Fruit fly (Drosophila melanogaster) whole organism, embryonic: Measurements from ENCODE around the gene foxo.

Experiments
- Atf3 ChIP-seq: fragments of 200-800 bp; sonication (Bioruptor generic); optimal IDR thresholded peaks from 3 replicates; lab custom pipeline; 2016; ENCODE audit warnings: missing biosample characterization, missing genetic modification characterization
- BEAF-32 ChIP-seq: fragments of 200-800 bp; sonication (Bioruptor generic); optimal IDR thresholded peaks from 3 replicates; lab custom pipeline; 2017; ENCODE audit warnings: missing biosample characterization, missing genetic modification characterization, mild to moderate bottlenecking, moderate library complexity, missing genetic modification reagents
- CG11247 ChIP-seq: fragments of 200-800 bp; sonication (Bioruptor generic); IDR thresholded peaks from 2 replicates; pipeline ENCODE4 v1.3.6; 2022; ENCODE audit warnings: missing biosample characterization, missing genetic modification characterization
- CG13424 ChIP-seq: fragments of 200-800 bp; sonication (Bioruptor generic); optimal IDR thresholded peaks from 2 replicates; lab custom pipeline; 2019; ENCODE audit warnings: missing biosample characterization, mild to moderate bottlenecking, missing genetic modification characterization, moderate library complexity
- CG14441 ChIP-seq: fragments of 200-800 bp; sonication (Bioruptor generic); IDR thresholded peaks from 2 replicates; pipeline ENCODE4 v1.3.6; 2022; ENCODE audit warnings: missing biosample characterization, missing genetic modification characterization
- CG15601 ChIP-seq: fragments of 200-800 bp; sonication (Bioruptor generic); optimal IDR thresholded peaks from 3 replicates; lab custom pipeline; 2019; ENCODE audit warnings: missing biosample characterization, mild to moderate bottlenecking, missing genetic modification characterization, moderate library complexity
- CG17328 ChIP-seq: fragments of 200-800 bp; sonication (Bioruptor generic); IDR thresholded peaks from 2 replicates; pipeline ENCODE4 v1.3.6; 2022; ENCODE audit warnings: missing biosample characterization, missing genetic modification characterization
- CG1792 ChIP-seq: fragments of 200-800 bp; sonication (Bioruptor generic); optimal IDR thresholded peaks from 2 replicates; lab custom pipeline; 2016; ENCODE audit warnings: missing biosample characterization, missing genetic modification characterization
- CG18599 ChIP-seq: fragments of 200-800 bp; sonication (Bioruptor generic); optimal IDR thresholded peaks from 3 replicates; lab custom pipeline; 2017; ENCODE audit warnings: missing biosample characterization, missing genetic modification characterization, mild to moderate bottlenecking, moderate library complexity, missing genetic modification reagents
- CG18764 ChIP-seq: fragments of 200-800 bp; sonication (Bioruptor generic); optimal IDR thresholded peaks from 3 replicates; lab custom pipeline; 2016; ENCODE audit warnings: missing biosample characterization, missing genetic modification characterization
- CG2120 ChIP-seq: fragments of 200-800 bp; sonication (Bioruptor generic); optimal IDR thresholded peaks from 3 replicates; lab custom pipeline; 2016; ENCODE audit warnings: missing biosample characterization, missing genetic modification characterization
- CG2875 ChIP-seq: fragments of 200-800 bp; sonication (Bioruptor generic); optimal IDR thresholded peaks from 2 replicates; lab custom pipeline; 2017; ENCODE audit warnings: missing biosample characterization, mild to moderate bottlenecking, missing genetic modification characterization, missing genetic modification reagents
- CG3281 ChIP-seq: fragments of 200-800 bp; sonication (Bioruptor generic); optimal IDR thresholded peaks from 3 replicates; lab custom pipeline; 2017; ENCODE audit warnings: missing biosample characterization, mild to moderate bottlenecking, missing genetic modification characterization
- CG3726 ChIP-seq: fragments of 200-800 bp; sonication (Bioruptor generic); IDR thresholded peaks from 3 replicates; pipeline ENCODE4, ENCODE4 v1.3.6; 2022; ENCODE audit warnings: missing biosample characterization, missing genetic modification characterization
- CG4328 ChIP-seq: fragments of 200-800 bp; sonication (Bioruptor generic); optimal IDR thresholded peaks from 3 replicates; lab custom pipeline; 2017; ENCODE audit warnings: missing biosample characterization, missing genetic modification reagents, missing genetic modification characterization
- CG43689 ChIP-seq: fragments of 200-800 bp; sonication (Bioruptor generic); IDR thresholded peaks from 2 replicates; pipeline ENCODE4 v1.3.6; 2022; ENCODE audit warnings: missing biosample characterization, missing genetic modification characterization
- CG5953 ChIP-seq: fragments of 200-800 bp; sonication (Bioruptor generic); IDR thresholded peaks from 2 replicates; pipeline ENCODE4 v1.3.6; 2022; ENCODE audit warnings: missing biosample characterization, missing genetic modification characterization
- CrebB ChIP-seq: fragments of 200-800 bp; sonication (Bioruptor generic); optimal IDR thresholded peaks from 3 replicates; lab custom pipeline; 2018; ENCODE audit warnings: missing biosample characterization, mild to moderate bottlenecking, missing genetic modification characterization
- D ChIP-seq, 2 experiments: fragments of 200-800 bp in 1 of 2; fragments of >200 bp in 1 of 2; sonication (Bioruptor generic) in 1 of 2; optimal IDR thresholded peaks; 2 replicates in 1 of 2; 3 replicates in 1 of 2; lab custom pipeline; 2017; ENCODE audit warnings: mild to moderate bottlenecking in 1 of 2, missing biosample characterization in 1 of 2, missing genetic modification characterization in 1 of 2, missing genetic modification reagents in 1 of 2
- ERR ChIP-seq: fragments of 200-800 bp; sonication (Bioruptor generic); optimal IDR thresholded peaks from 2 replicates; lab custom pipeline; 2016; ENCODE audit warnings: missing biosample characterization, missing genetic modification characterization
- Hey ChIP-seq: fragments of 200-800 bp; sonication (Bioruptor generic); optimal IDR thresholded peaks from 3 replicates; lab custom pipeline; 2018; ENCODE audit warnings: missing biosample characterization, mild to moderate bottlenecking, missing genetic modification characterization
- Med ChIP-seq: fragments of 200-800 bp; sonication (Bioruptor generic); peaks from one replicate; lab custom pipeline; 2016; ENCODE audit warnings: missing biosample characterization, missing genetic modification characterization, mild to moderate bottlenecking, inconsistent platforms, moderate library complexity
- Ptx1 ChIP-seq: fragments of 200-800 bp; sonication (Bioruptor generic); IDR thresholded peaks from 2 replicates; pipeline ENCODE4 v1.3.6; 2022; ENCODE audit warnings: missing biosample characterization, missing genetic modification characterization
- Scr ChIP-seq: fragments of 200-800 bp; sonication (Bioruptor generic); IDR thresholded peaks from 2 replicates; pipeline ENCODE4 v1.3.6; 2022; ENCODE audit warnings: missing biosample characterization, missing genetic modification characterization; ENCODE audit not compliant: partially characterized antibody
- Ssrp ChIP-seq: fragments of 200-800 bp; sonication (Bioruptor generic); optimal IDR thresholded peaks from 2 replicates; lab custom pipeline; 2018; ENCODE audit warnings: missing biosample characterization, mild to moderate bottlenecking, missing genetic modification characterization, moderate library complexity
- Tbp ChIP-seq: fragments of >200 bp; optimal IDR thresholded peaks from 2 replicates; lab custom pipeline; 2018; ENCODE audit warnings: missing biosample characterization, missing genetic modification characterization
- ac ChIP-seq: fragments of 200-800 bp; sonication (Bioruptor generic); optimal IDR thresholded peaks from 3 replicates; lab custom pipeline; 2017; ENCODE audit warnings: missing biosample characterization, mild to moderate bottlenecking, missing genetic modification characterization
- ato ChIP-seq: fragments of 200-800 bp; sonication (Bioruptor generic); IDR thresholded peaks from 2 replicates; pipeline ENCODE4 v1.3.6; 2022; ENCODE audit warnings: missing biosample characterization, missing genetic modification characterization; ENCODE audit not compliant: partially characterized antibody
- bcd ChIP-seq: fragments of 200-800 bp; sonication (Bioruptor generic); optimal IDR thresholded peaks from 2 replicates; lab custom pipeline; 2017; ENCODE audit warnings: missing biosample characterization, mild to moderate bottlenecking, missing genetic modification characterization
- cato ChIP-seq: fragments of 200-800 bp; sonication (Bioruptor generic); optimal IDR thresholded peaks from 2 replicates; lab custom pipeline; 2016; ENCODE audit warnings: missing biosample characterization, missing genetic modification characterization, borderline replicate concordance
- crc ChIP-seq: fragments of 200-800 bp; sonication (Bioruptor generic); optimal IDR thresholded peaks from 2 replicates; lab custom pipeline; 2016; ENCODE audit warnings: missing biosample characterization, missing genetic modification characterization
- croc ChIP-seq: fragments of 200-800 bp; sonication (Bioruptor generic); conservative IDR thresholded peaks from 3 replicates; pipeline ENCODE4 v1.3.6; 2022; ENCODE audit warnings: missing biosample characterization, missing genetic modification characterization
- emc ChIP-seq: fragments of 200-800 bp; sonication (Bioruptor generic); optimal IDR thresholded peaks from 2 replicates; lab custom pipeline; 2016; ENCODE audit warnings: missing biosample characterization, missing genetic modification characterization
- eyg ChIP-seq: fragments of 200-800 bp; sonication (Bioruptor generic); optimal IDR thresholded peaks from 3 replicates; lab custom pipeline; 2016; ENCODE audit warnings: missing biosample characterization, missing genetic modification characterization
- fd96Cb ChIP-seq: fragments of 200-800 bp; sonication (Bioruptor generic); optimal IDR thresholded peaks from 2 replicates; lab custom pipeline; 2018; ENCODE audit warnings: missing biosample characterization, mild to moderate bottlenecking, missing genetic modification characterization, moderate library complexity
- ftz-f1 ChIP-seq: fragments of 200-800 bp; sonication (Bioruptor generic); optimal IDR thresholded peaks from 2 replicates; lab custom pipeline; 2016; ENCODE audit warnings: missing biosample characterization, missing genetic modification characterization
- grn ChIP-seq: fragments of 200-800 bp; sonication (Bioruptor generic); optimal IDR thresholded peaks from 3 replicates; lab custom pipeline; 2017; ENCODE audit warnings: missing biosample characterization, missing genetic modification characterization
- gsb-n ChIP-seq: fragments of 200-800 bp; sonication (Bioruptor generic); optimal IDR thresholded peaks from 3 replicates; lab custom pipeline; 2018; ENCODE audit warnings: missing biosample characterization, mild to moderate bottlenecking, missing genetic modification characterization
- ham ChIP-seq: fragments of 200-800 bp; sonication (Bioruptor generic); IDR thresholded peaks from 2 replicates; pipeline ENCODE4 v1.3.6; 2022; ENCODE audit warnings: missing biosample characterization, missing genetic modification characterization
- ind ChIP-seq: fragments of 200-800 bp; sonication (Bioruptor generic); optimal IDR thresholded peaks from 3 replicates; lab custom pipeline; 2016; ENCODE audit warnings: missing biosample characterization, missing genetic modification characterization
- kay ChIP-seq: fragments of 200-800 bp; sonication (Bioruptor generic); optimal IDR thresholded peaks from 2 replicates; lab custom pipeline; 2016; ENCODE audit warnings: missing biosample characterization, missing genetic modification characterization
- mirr ChIP-seq: fragments of 200-800 bp; sonication (Bioruptor generic); optimal IDR thresholded peaks from 3 replicates; lab custom pipeline; 2018; ENCODE audit warnings: missing biosample characterization, mild to moderate bottlenecking, missing genetic modification characterization
- p53 ChIP-seq: fragments of 200-800 bp; sonication (Bioruptor generic); optimal IDR thresholded peaks from 2 replicates; lab custom pipeline; 2016; ENCODE audit warnings: missing biosample characterization, missing genetic modification characterization
- peb ChIP-seq: fragments of 200-800 bp; sonication (Bioruptor generic); IDR thresholded peaks from 2 replicates; pipeline ENCODE4 v1.3.6; 2022; ENCODE audit warnings: missing biosample characterization, missing genetic modification characterization
- phol ChIP-seq: fragments of 200-800 bp; sonication (Bioruptor generic); optimal IDR thresholded peaks from 3 replicates; lab custom pipeline; 2018; ENCODE audit warnings: missing biosample characterization, mild to moderate bottlenecking, missing genetic modification characterization, moderate library complexity
- pnt ChIP-seq: fragments of 200-800 bp; sonication (Bioruptor generic); optimal IDR thresholded peaks from 3 replicates; lab custom pipeline; 2016; ENCODE audit warnings: missing biosample characterization, missing genetic modification characterization
- prd ChIP-seq, 3 experiments: fragments of >200 bp in 2 of 3; fragments of 200-800 bp in 1 of 3; sonication (Bioruptor generic) in 1 of 3; optimal IDR thresholded peaks in 2 of 3; IDR thresholded peaks in 1 of 3; 2 replicates in 2 of 3; 3 replicates in 1 of 3; pipeline versions ENCODE4 v1.3.6 to Lab custom; 2017 to 2022; ENCODE audit warnings: missing biosample characterization in 1 of 3, missing genetic modification characterization in 1 of 3
- pum ChIP-seq: fragments of 200-800 bp; sonication (Bioruptor generic); optimal IDR thresholded peaks from 2 replicates; lab custom pipeline; 2016; ENCODE audit warnings: missing biosample characterization, missing genetic modification characterization
- ro ChIP-seq: fragments of 200-800 bp; sonication (Bioruptor generic); IDR thresholded peaks from 2 replicates; pipeline ENCODE4 v1.3.6; 2022; ENCODE audit warnings: missing biosample characterization, missing genetic modification characterization
- schlank ChIP-seq: fragments of 200-800 bp; sonication (Bioruptor generic); optimal IDR thresholded peaks from 2 replicates; lab custom pipeline; 2018; ENCODE audit warnings: missing biosample characterization, mild to moderate bottlenecking, missing genetic modification characterization

The foxo gene

dm6 chr3R:14035924-14036448 is 20.8 kb upstream of the foxo start, which contains the start of gene CG9922 (continued):
- no peak for TF ChIP-seq CG5953 (GFP tag; lab: Robert Waterston, UW)
- TF ChIP-seq ERR (GFP tag; lab: Kevin White, UChicago) = no peak
- TF ChIP-seq Ptx1 = no peak
- TF ChIP-seq cato (GFP tag; lab: Kevin White, UChicago) = peak; percentile 12
- TF ChIP-seq CG18599 (GFP tag; lab: Kevin White, UChicago) = peak; percentile 56
- no peak for TF ChIP-seq CG3726
- TF ChIP-seq phol (tag; lab: Kevin White, UChicago) = peak; percentile 62
- peak; percentile 38 for TF ChIP-seq emc (GFP tag; lab: Kevin White, UChicago)
- no peak for TF ChIP-seq CrebB (tag; lab: Kevin White, UChicago)
- TF ChIP-seq peb (GFP tag; lab: Robert Waterston, UW) = no peak
- TF ChIP-seq CG1792 (GFP tag; lab: Kevin White, UChicago) = peak; percentile 68
- peak; percentile 21; the same call in 1 of the 2 replicates for TF ChIP-seq CG17328
- TF ChIP-seq Atf3 (GFP tag; lab: Kevin White, UChicago) = no peak
- peak; percentile 74 for TF ChIP-seq BEAF-32 (GFP tag; lab: Kevin White, UChicago)
- TF ChIP-seq crc = no peak
- no peak for TF ChIP-seq CG11247 (GFP tag; lab: Robert Waterston, UW)
- no peak for TF ChIP-seq schlank (tag; lab: Kevin White, UChicago)
- peak; percentile 28 for TF ChIP-seq gsb-n (tag; lab: Kevin White, UChicago)
- TF ChIP-seq Scr (GFP tag; lab: Robert Waterston, UW) = peak; percentile 65
- TF ChIP-seq Ssrp = no peak
- no peak for TF ChIP-seq croc
- TF ChIP-seq CG3281 (GFP tag; lab: Kevin White, UChicago) = peak; percentile 54
- no peak for TF ChIP-seq ato (GFP tag; lab: Robert Waterston, UW)
- no peak for TF ChIP-seq ro (GFP tag; lab: Robert Waterston, UW)
- peak; percentile 18 for TF ChIP-seq pnt (GFP tag; lab: Kevin White, UChicago)
- TF ChIP-seq p53 (GFP tag; lab: Kevin White, UChicago) = peak; percentile 47
- no peak for TF ChIP-seq CG4328 (GFP tag; lab: Kevin White, UChicago)
- peak; percentile 28 for TF ChIP-seq CG18764 (GFP tag; lab: Kevin White, UChicago)
- peak; percentile 75 for TF ChIP-seq CG15601
- TF ChIP-seq grn (GFP tag; lab: Kevin White, UChicago) = peak; percentile 10
- TF ChIP-seq fd96Cb (tag; lab: Kevin White, UChicago) = no peak
- TF ChIP-seq CG14441 (GFP tag; lab: Robert Waterston, UW) = 0 out of 2 replicates have a peak, but pooled peaks have one; percentile 22
- TF ChIP-seq ac (GFP tag; lab: Kevin White, UChicago) = no peak
- TF ChIP-seq prd (optimal IDR thresholded peaks at IDR 0.05; lab: Kevin White, UChicago) = no peak
- peak; percentile 14; the same call in 1 of the 3 replicates for TF ChIP-seq prd (GFP tag; IDR thresholded peaks at IDR 0.05; lab: Robert Waterston, UW)
- peak; percentile 52 for TF ChIP-seq pum (GFP tag; lab: Kevin White, UChicago)
- TF ChIP-seq bcd (GFP tag; lab: Kevin White, UChicago) = no peak
- no peak for TF ChIP-seq ham
- peak; percentile 36 for TF ChIP-seq eyg (GFP tag; lab: Kevin White, UChicago)
- peak; percentile 19 for TF ChIP-seq ftz-f1 (GFP tag; lab: Kevin White, UChicago)
- peak; percentile 38 for TF ChIP-seq ind (GFP tag; lab: Kevin White, UChicago)
- TF ChIP-seq Hey = no peak
- TF ChIP-seq Tbp (GFP tag; lab: Kevin White, UChicago) = no peak
- peak; percentile 92 for TF ChIP-seq Med (GFP tag; lab: Kevin White, UChicago)
- TF ChIP-seq CG43689 = no peak
- no peak for TF ChIP-seq CG2875 (GFP tag; lab: Kevin White, UChicago)
- peak; percentile 75 for TF ChIP-seq CG2120 (GFP tag; lab: Kevin White, UChicago)
- peak; percentile 61 for TF ChIP-seq CG13424 (tag; lab: Kevin White, UChicago)
- no peak for TF ChIP-seq D (optimal IDR thresholded peaks at IDR 0.05; lab: Kevin White, UChicago)
- peak; percentile 10 for TF ChIP-seq D (GFP tag; optimal IDR thresholded peaks at IDR 0.05; lab: Kevin White, UChicago)
- TF ChIP-seq mirr (GFP tag; lab: Kevin White, UChicago) = no peak
- TF ChIP-seq kay (GFP tag; lab: Kevin White, UChicago) = peak; percentile 13
